Worm (Caenorhabditis elegans): ENCODE measurements around the gene M01H9.10.

The M01H9.10 gene

DNA sequence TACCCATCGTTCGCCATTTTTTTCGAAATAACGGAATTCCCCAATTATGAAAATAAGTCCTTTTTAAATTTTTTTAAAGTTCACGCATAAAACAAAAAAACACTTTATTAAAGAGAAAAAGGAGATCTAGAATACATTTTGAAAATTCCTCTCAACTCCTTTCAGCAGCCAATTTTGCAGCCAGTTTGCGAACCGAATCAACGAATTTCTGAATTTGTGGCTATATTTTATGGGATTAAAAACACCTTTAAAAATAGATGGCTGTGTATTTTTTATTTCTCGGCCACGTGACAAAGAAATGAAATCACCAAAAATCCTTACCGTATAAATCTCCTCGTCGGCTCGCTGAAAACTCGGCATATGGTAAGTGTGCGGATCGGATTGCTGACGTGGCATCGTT is at the start of gene M01H9.10:
TSS of gene M01H9.10 (minus strand) at position 101 of the 400 bp plus-strand sequence.
- TF ChIP-seq him-1 (tag; optimal IDR thresholded peaks at IDR 0.05) (no peak), dao-5 (tag; optimal IDR thresholded peaks at IDR 0.05) (no peak), W03F9.2 (tag; optimal IDR thresholded peaks at IDR 0.05) (no peak)

DNA sequence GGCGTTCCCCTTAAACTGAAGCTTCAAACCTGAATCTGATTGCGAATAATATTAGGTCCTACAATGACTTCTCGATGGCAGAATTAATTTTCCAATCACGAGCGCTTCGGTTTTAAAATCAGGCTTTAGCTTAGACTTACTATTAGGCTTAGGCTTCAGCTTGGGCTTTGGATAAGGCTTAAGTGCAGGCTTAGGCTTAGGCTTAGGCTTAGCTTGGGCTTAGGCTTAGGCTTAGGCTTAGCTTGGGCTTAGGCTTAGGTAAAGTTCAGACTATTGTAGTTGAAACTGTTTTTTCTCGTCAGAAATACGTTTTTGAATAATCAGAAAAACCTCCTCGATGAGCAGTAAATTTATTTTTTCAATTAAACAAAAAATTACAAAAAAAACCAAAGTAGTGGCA is 46.8 kb upstream of the M01H9.10 start:
- no peak for TF ChIP-seq him-1 (tag; optimal IDR thresholded peaks at IDR 0.05)
- no peak for TF ChIP-seq dao-5 (tag; optimal IDR thresholded peaks at IDR 0.05)
- no peak for TF ChIP-seq W03F9.2 (tag; optimal IDR thresholded peaks at IDR 0.05)

DNA sequence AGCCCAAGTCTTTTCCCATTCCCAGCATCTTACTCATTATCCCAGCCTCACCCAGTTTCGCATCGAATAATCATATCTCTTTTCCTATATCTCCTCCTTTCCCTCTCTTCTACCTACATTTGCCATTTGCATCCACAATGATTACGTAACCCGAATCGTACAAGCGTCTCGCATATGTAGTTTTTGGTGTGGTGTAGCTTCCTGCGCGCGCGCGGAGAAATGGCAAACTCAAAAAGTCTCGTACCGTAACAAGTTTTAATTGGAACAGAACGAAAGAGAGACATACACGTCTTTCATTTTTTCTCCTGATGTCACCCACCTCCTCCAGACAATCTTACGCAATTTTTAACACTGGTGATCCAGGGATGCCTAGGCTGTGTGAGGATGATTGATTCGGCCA is 46.1 kb upstream of the M01H9.10 start:
- no peak for TF ChIP-seq W03F9.2 (tag; optimal IDR thresholded peaks at IDR 0.05)
- no peak for TF ChIP-seq dao-5 (tag; optimal IDR thresholded peaks at IDR 0.05)
- TF ChIP-seq him-1 (tag; optimal IDR thresholded peaks at IDR 0.05) = no peak

DNA sequence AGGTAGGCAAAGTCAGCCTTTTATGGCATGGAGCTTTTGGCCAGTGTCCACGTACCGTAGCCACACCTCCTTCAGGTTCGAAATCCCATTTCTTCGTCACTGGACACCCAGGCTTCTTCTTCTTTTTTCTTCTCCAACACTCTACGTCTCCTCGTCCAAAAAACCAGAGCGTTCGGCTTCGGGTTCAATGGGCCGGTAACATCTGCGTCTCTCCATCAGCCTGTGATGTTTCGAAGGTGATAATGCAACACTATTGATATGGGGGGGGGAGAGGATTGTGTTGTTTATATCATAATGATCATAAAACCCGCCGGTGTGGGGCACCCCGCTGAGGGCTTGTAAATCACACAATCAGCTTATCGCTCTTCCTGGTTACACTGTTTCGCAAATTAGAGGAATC is 45.0 kb upstream of the M01H9.10 start, which contains the start of gene ZK180.6:
TSS of gene ZK180.6 (minus strand) at position 101 of the 400 bp plus-strand sequence.
- TF ChIP-seq him-1 (tag; optimal IDR thresholded peaks at IDR 0.05) (no peak), W03F9.2 (tag; optimal IDR thresholded peaks at IDR 0.05) (no peak), dao-5 (tag; optimal IDR thresholded peaks at IDR 0.05) (no peak)

DNA sequence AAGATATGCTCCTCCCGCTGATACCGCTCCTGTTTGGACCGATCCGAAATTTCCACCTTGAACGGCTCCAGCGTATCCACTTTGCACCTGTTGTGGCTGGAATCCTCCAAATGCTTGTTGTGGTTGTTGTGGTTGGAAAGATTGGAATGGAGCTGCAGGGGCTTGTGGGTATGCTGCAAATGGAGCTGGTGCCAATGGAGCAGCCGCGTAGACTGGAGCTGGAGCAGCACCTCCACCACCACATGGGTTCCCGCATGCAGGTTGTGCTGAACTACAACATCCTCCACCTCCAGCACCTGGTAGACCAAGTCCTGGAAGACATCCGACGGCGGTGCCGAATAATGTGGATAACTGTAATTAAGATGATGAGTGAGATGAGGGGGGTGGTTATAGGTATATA is 43.5 kb upstream of the M01H9.10 start:
- TF ChIP-seq him-1 (tag; optimal IDR thresholded peaks at IDR 0.05) (no peak), dao-5 (tag; optimal IDR thresholded peaks at IDR 0.05) (no peak), W03F9.2 (tag; optimal IDR thresholded peaks at IDR 0.05) (no peak)

DNA sequence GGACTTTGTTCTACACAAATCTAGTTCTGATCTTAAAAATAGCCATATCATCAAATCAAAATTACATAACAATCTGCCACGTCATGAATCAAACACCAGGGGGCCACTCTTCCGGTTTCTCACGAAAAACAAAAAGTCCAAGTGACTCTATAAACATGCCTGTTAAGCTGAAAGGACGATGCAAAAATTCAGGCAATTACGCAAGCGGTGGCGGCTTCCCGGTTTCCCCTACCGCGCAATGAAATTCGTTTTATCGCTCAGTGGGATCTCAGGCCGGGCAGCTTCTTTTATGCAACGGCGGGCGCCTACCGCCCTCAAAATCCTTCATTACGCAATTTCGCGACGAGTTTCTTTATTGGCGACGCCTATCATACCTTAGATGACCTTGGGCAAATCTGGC is 39.8 kb upstream of the M01H9.10 start:
- TF ChIP-seq dao-5 (tag; optimal IDR thresholded peaks at IDR 0.05) = no peak
- TF ChIP-seq him-1 (tag; optimal IDR thresholded peaks at IDR 0.05) = no peak
- no peak for TF ChIP-seq W03F9.2 (tag; optimal IDR thresholded peaks at IDR 0.05)

DNA sequence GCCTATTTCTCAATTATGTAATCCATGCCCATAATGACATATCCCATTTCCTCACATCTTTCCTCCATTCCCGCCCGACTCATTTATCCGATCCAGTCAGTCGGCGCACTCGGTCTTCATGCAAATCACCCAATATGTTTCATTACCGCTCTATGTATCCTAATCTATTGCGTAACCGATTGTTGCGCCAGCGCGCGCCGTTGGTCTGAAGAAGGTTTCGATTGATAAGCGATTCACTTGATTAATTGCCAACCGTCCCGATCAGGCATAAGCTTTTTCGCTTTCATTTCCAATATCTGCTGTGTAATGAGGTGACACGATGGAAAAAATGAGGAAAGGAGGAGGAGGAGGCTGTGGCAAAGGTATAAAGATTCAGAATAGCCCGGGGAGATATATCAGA is 38.2 kb upstream of the M01H9.10 start:
- TF ChIP-seq him-1 (tag; optimal IDR thresholded peaks at IDR 0.05) (no peak), dao-5 (tag; optimal IDR thresholded peaks at IDR 0.05) (no peak), W03F9.2 (tag; optimal IDR thresholded peaks at IDR 0.05) (no peak)

DNA sequence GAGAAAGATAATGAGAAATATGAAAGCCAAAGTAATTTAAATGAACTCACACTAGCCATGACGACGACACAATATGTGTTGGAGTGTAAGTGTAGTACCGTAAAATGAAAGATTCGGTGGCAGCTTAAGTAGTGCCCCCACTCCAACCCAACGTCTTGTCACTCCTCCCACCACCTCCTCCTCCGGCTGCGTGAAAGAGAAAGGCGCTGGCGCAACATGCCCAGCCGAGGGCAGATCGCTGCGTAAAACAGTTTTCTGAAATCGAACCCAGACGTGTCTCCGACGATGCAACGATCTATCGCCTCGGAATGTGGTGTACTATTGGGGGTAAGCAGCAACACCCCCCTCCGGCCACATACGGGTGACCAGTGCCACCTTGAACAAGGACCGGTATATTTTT is 37.1 kb upstream of the M01H9.10 start, which contains the start of gene ZK180.5:
TSS of gene ZK180.5 (minus strand) at position 101 of the 400 bp plus-strand sequence.
- TF ChIP-seq dao-5 (tag; optimal IDR thresholded peaks at IDR 0.05) (no peak), W03F9.2 (tag; optimal IDR thresholded peaks at IDR 0.05) (no peak), him-1 (tag; optimal IDR thresholded peaks at IDR 0.05) (no peak)

DNA sequence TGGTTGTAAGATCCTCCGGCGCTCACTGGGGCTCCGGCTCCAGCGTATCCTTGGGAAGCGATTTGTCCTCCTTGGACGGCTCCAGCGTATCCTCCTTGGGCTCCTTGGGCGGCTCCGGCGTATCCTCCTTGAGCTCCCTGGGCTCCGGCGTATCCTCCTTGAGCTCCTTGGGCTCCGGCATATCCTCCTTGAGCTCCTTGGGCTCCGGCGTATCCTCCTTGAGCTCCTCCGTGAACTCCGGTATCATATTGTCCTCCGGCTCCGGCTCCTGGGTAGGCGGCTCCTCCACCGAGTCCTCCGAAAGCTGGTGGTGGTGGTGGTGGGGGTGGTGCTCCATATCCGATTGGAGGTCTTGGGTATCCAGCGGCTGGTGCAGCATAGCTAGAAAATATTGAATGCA is 36.6 kb upstream of the M01H9.10 start:
- TF ChIP-seq W03F9.2 (tag; optimal IDR thresholded peaks at IDR 0.05) = no peak

DNA sequence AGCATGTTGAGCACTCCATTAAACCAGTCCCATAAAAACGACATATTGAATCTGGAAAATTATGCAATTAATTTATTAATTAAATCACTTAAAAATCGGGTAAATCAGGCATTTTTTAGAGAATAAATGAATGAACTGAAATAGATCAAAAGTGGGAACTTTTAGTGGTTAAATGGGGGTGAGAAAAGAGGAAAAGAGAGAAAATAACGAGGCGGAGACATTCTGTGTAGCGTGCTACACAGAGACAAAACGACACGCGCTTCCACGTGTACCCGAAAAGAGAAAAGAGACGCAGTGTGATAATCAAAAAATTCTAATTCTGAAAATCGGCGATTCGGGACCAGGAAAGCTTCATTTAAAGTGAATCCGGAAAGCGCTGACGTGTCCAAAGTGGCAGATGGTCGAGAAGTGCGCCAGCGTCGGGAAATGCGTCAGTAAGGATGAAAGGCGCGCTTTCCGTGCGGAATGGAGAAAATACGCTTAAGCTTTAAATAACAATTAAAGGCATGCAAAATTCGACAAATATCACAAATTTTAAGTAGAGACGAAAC is 33.4 kb upstream of the M01H9.10 start, which contains the start of gene sar-1:
TSS of gene sar-1 (minus strand) at position 51 of the 551 bp plus-strand sequence.
- TF ChIP-seq him-1 (tag; optimal IDR thresholded peaks at IDR 0.05) (peak; percentile 71), W03F9.2 (tag; optimal IDR thresholded peaks at IDR 0.05) (peak; percentile 68), dao-5 (tag; optimal IDR thresholded peaks at IDR 0.05) (no peak)

DNA sequence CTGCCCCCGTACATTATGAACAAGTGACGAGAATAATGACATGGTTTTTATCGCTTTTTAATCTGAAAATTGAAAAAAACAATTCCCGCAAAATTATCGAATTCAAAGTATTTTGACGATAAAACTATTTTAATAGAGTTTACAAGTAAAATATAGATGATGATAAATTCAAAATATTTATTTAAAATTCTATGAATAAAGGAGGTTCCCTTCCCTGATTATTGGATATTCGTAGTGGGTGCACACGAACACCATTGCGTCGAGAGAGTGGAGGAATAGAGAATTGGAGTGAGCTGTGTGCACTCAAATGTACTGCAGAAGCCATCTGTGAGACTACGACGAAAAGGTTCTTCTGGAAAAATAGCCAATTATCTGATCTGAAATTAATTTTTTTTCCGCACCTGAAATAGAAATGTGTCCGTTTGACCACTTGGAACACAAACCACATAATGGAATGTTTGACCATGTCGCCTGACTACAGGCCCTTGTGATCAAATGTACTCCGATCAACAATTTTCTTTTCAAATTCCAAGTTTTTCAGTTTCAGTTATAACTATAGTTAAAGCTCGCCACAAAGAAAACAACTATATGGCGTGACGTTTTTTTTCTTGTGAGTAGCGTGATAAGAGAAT is 31.4 kb upstream of the M01H9.10 start, which contains the start of the genes rfth-1 and ZK180.8:
TSS of gene rfth-1 (minus strand) at position 51 of the 632 bp plus-strand sequence.
TSS of gene ZK180.8 (minus strand) at position 466 of the 632 bp plus-strand sequence.
- TF ChIP-seq him-1 (tag; optimal IDR thresholded peaks at IDR 0.05) (no peak), W03F9.2 (tag; optimal IDR thresholded peaks at IDR 0.05) (no peak), dao-5 (tag; optimal IDR thresholded peaks at IDR 0.05) (no peak)

DNA sequence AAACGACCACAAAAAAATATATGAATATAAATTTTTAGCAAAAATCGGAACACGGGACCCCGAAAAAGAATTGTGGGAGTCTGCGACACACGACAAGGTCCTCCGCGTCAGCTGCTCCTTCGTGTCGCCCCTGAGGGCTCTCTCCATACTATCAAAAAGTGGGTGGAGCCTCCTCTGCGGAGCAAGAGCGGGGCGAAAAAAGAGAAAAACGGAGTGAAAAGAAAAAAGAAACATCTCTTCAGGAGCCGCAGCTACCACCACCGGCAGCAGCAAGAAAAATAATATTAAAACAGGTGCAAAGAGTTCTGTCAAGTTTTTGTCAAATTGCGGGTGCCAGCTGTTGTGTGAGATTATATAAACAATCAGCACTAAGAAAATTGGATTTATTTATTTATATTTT is 26.7 kb upstream of the M01H9.10 start, which contains the start of gene gbb-2:
TSS of gene gbb-2 (minus strand) at position 112 of the 400 bp plus-strand sequence.
- TF ChIP-seq W03F9.2 (tag; optimal IDR thresholded peaks at IDR 0.05) (no peak), dao-5 (tag; optimal IDR thresholded peaks at IDR 0.05) (no peak), him-1 (tag; optimal IDR thresholded peaks at IDR 0.05) (no peak)

DNA sequence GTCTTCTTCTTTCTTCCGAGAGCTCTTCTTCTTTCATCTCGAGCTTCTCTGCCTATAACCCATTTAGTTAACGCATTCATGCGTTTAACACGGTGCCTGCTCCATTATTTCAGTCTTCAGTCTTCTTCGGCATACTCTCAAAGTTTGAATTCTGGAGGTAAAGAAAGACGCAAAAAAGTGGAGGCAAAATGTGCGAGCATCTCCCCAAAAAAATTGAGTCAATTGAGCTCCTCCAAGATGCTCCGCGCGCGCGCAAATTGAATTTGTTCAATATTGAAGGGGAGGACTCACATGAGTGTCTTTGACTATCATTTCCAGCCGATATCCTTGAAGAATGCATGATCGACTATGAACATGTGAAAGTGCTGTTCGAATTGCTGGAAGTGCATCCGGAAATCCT is 25.2 kb upstream of the M01H9.10 start:
- no peak for TF ChIP-seq him-1 (tag; optimal IDR thresholded peaks at IDR 0.05)
- no peak for TF ChIP-seq W03F9.2 (tag; optimal IDR thresholded peaks at IDR 0.05)
- no peak for TF ChIP-seq dao-5 (tag; optimal IDR thresholded peaks at IDR 0.05)

DNA sequence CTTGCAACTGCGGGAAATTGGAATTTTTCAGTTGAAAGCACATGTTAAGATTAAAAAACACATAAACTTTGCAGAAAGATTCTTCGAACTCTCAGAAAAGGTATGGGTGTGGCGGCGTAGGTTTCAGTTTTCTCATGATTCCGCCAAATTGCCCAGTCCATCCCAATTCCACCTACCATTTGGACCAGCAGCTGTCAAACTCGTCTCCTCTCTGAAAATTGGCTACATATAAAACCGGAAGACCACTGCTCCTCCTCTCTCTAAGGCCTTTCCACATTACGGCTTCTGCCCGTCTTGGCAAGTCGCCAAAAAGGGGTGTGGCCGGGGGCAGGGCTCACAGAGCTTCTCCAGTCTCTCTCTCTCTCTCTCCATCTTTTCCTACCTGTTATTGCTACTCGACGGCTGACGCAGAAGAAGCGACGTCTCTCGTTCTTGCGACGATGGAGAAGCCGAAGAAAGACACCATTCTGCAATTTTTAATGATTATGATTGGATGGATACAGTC is 10.3 kb upstream of the M01H9.10 start, which contains the start of gene ZK180.7:
TSS of gene ZK180.7 (plus strand) at position 395 of the 505 bp plus-strand sequence.
- TF ChIP-seq W03F9.2 (tag; optimal IDR thresholded peaks at IDR 0.05) (no peak), him-1 (tag; optimal IDR thresholded peaks at IDR 0.05) (no peak), dao-5 (tag; optimal IDR thresholded peaks at IDR 0.05) (no peak)

All from whole organism, L4/young adult.